Fruit fly (Drosophila melanogaster): Measurements from ENCODE around the gene Eip75B.

Eip75B gene

dm6 chr3L:18022479-18022950, 42.0 kb downstream of the Eip75B start:
- no peak for TF ChIP-seq Crg-1 (GFP tag; optimal IDR thresholded peaks at IDR 0.05)
- TF ChIP-seq CG12768 (GFP tag; optimal IDR thresholded peaks at IDR 0.05), result no peak
- no peak for TF ChIP-seq Hr96 (GFP tag; optimal IDR thresholded peaks at IDR 0.05)
- peak; percentile 7 for TF ChIP-seq cic (GFP tag; optimal IDR thresholded peaks at IDR 0.05)
- no peak for TF ChIP-seq Clk (GFP tag; optimal IDR thresholded peaks at IDR 0.05)
- no peak for TF ChIP-seq ovo (GFP tag; optimal IDR thresholded peaks at IDR 0.05)
- TF ChIP-seq cnc (optimal IDR thresholded peaks at IDR 0.05), result no peak
- no peak for TF ChIP-seq CG1620 (GFP tag; optimal IDR thresholded peaks at IDR 0.05)
- no peak for TF ChIP-seq pad (GFP tag; optimal IDR thresholded peaks at IDR 0.05)
- TF ChIP-seq tj (GFP tag; optimal IDR thresholded peaks at IDR 0.05), result no peak
- no peak for TF ChIP-seq bab1 (GFP tag; optimal IDR thresholded peaks at IDR 0.05)
- no peak for TF ChIP-seq CG7101 (tag; optimal IDR thresholded peaks at IDR 0.05)
- no peak for TF ChIP-seq CG33017 (tag; optimal IDR thresholded peaks at IDR 0.05)
- peak; percentile 70 for TF ChIP-seq kay (GFP tag; ENCODE audit: borderline replicate concordance)
- TF ChIP-seq CG14711 (tag; optimal IDR thresholded peaks at IDR 0.05), result no peak
- no peak for TF ChIP-seq CG5204 (GFP tag; optimal IDR thresholded peaks at IDR 0.05)
- TF ChIP-seq CG11617 (GFP tag; optimal IDR thresholded peaks at IDR 0.05), result no peak

dm6 chr3L:18021886-18022285, 42.6 kb downstream of the Eip75B start:
- TF ChIP-seq Crg-1 (GFP tag; optimal IDR thresholded peaks at IDR 0.05), result no peak
- no peak for TF ChIP-seq CG12768 (GFP tag; optimal IDR thresholded peaks at IDR 0.05)
- no peak for TF ChIP-seq tj (GFP tag; optimal IDR thresholded peaks at IDR 0.05)
- TF ChIP-seq toe (GFP tag; optimal IDR thresholded peaks at IDR 0.05), result no peak
- TF ChIP-seq CG11617 (GFP tag; optimal IDR thresholded peaks at IDR 0.05), result no peak
- no peak for TF ChIP-seq CG1620 (GFP tag; optimal IDR thresholded peaks at IDR 0.05)

dm6 chr3L:18020944-18021343, 43.6 kb downstream of the Eip75B start:
- TF ChIP-seq CG7101 (tag; optimal IDR thresholded peaks at IDR 0.05) (peak; percentile 45), cnc (optimal IDR thresholded peaks at IDR 0.05) (no peak), Clk (GFP tag; optimal IDR thresholded peaks at IDR 0.05) (no peak), ovo (GFP tag; optimal IDR thresholded peaks at IDR 0.05) (no peak), CG5204 (GFP tag; optimal IDR thresholded peaks at IDR 0.05) (no peak), toe (GFP tag; optimal IDR thresholded peaks at IDR 0.05) (no peak), Crg-1 (GFP tag; optimal IDR thresholded peaks at IDR 0.05) (no peak), bab1 (GFP tag; optimal IDR thresholded peaks at IDR 0.05) (no peak), CG7045 (GFP tag; optimal IDR thresholded peaks at IDR 0.05) (peak; percentile 53), pad (GFP tag; optimal IDR thresholded peaks at IDR 0.05) (peak; percentile 65), CG11617 (GFP tag; optimal IDR thresholded peaks at IDR 0.05) (peak; percentile 4), CG14711 (tag; optimal IDR thresholded peaks at IDR 0.05) (no peak), kay (GFP tag; ENCODE audit: borderline replicate concordance) (no peak), CG33017 (tag; optimal IDR thresholded peaks at IDR 0.05) (peak; percentile 13), cic (GFP tag; optimal IDR thresholded peaks at IDR 0.05) (peak; percentile 28), CG12768 (GFP tag; optimal IDR thresholded peaks at IDR 0.05) (peak; percentile 0), CG1620 (GFP tag; optimal IDR thresholded peaks at IDR 0.05) (no peak)

DNA sequence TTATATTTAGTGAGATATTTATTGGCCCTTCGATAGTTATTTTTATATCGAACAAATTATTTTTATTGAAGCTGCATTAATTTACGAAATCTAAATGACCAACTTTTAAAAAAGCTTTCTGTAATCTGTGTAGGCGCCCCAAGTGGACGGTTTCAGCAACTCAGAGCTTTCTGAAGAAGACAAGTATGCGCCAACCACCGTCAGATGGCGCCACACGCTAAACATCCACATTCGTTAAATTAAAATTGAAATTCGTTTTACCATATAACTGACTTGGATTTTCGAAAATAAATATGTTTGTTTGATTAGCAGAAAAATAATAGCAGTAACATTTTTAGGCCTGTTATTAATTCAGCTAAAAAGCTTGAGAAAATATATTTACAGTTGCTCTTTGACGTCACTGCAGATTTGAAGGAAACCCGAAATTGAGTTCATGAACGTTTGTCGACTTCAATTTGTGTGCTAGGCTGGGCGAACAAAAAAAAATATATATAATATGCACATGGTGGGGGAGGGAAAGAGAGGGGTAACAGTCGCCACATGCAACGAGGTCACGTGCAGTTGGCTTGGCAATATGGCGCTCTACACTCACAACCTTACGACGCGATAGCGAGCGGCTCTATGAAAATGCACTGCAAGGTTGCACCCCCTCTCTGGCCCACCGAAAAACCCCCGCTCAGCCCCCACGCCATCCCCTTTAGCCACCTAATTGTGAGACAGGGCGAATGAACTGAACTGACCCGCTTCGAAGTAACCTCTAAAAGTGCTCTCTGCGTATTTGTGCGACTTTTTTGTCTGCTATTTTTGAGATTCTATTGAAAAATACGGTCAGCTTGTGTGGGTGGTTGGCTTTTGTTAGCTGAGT, 44.6 kb downstream of the Eip75B start:
- peak; percentile 4 for TF ChIP-seq CG12768 (GFP tag; optimal IDR thresholded peaks at IDR 0.05)
- peak; percentile 50 for TF ChIP-seq CG7045 (GFP tag; optimal IDR thresholded peaks at IDR 0.05)
- peak; percentile 53 for TF ChIP-seq Crg-1 (GFP tag; optimal IDR thresholded peaks at IDR 0.05)
- TF ChIP-seq tj (GFP tag; optimal IDR thresholded peaks at IDR 0.05), result peak; percentile 21
- peak; percentile 48 for TF ChIP-seq kay (GFP tag; ENCODE audit: borderline replicate concordance)
- peak; percentile 67 for TF ChIP-seq CG1620 (GFP tag; optimal IDR thresholded peaks at IDR 0.05)
- TF ChIP-seq cnc (optimal IDR thresholded peaks at IDR 0.05), result no peak
- TF ChIP-seq ovo (GFP tag; optimal IDR thresholded peaks at IDR 0.05), result peak; percentile 53
- TF ChIP-seq CG11617 (GFP tag; optimal IDR thresholded peaks at IDR 0.05), result peak; percentile 48
- peak; percentile 0 for TF ChIP-seq Clk (GFP tag; optimal IDR thresholded peaks at IDR 0.05)
- TF ChIP-seq CG5204 (GFP tag; optimal IDR thresholded peaks at IDR 0.05), result peak; percentile 76
- TF ChIP-seq CG7101 (tag; optimal IDR thresholded peaks at IDR 0.05), result peak; percentile 67
- no peak for TF ChIP-seq CG33017 (tag; optimal IDR thresholded peaks at IDR 0.05)
- no peak for TF ChIP-seq cic (GFP tag; optimal IDR thresholded peaks at IDR 0.05)
- TF ChIP-seq Hr96 (GFP tag; optimal IDR thresholded peaks at IDR 0.05), result peak; percentile 77
- TF ChIP-seq pad (GFP tag; optimal IDR thresholded peaks at IDR 0.05), result peak; percentile 59
- TF ChIP-seq Mnt (GFP tag; optimal IDR thresholded peaks at IDR 0.05), result peak; percentile 29
- peak; percentile 95 for TF ChIP-seq bab1 (GFP tag; optimal IDR thresholded peaks at IDR 0.05)
- TF ChIP-seq CG14711 (tag; optimal IDR thresholded peaks at IDR 0.05), result peak; percentile 54
- peak; percentile 63 for TF ChIP-seq toe (GFP tag; optimal IDR thresholded peaks at IDR 0.05)

DNA sequence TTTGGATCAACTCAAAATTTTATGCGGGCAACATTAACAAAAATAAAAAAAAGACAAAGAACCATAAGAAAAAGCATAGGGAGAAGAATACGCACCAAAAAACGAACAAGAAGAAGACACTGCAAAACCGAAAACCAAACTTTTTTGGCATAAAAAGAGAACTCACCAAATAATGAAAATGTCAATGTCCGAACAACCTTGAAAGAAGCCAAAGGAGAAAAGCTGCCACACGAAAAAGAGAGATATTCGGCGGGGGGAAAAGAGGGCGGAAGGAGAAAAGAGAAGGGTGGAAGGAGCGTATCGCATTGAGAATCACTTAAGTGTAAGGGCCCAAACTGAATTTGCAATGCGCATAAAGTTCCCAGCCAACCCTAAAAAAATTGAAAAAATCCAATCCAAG, 45.5 kb downstream of the Eip75B start:
- TF ChIP-seq tj (GFP tag; optimal IDR thresholded peaks at IDR 0.05), result no peak
- no peak for TF ChIP-seq Clk (GFP tag; optimal IDR thresholded peaks at IDR 0.05)
- TF ChIP-seq kay (GFP tag; ENCODE audit: borderline replicate concordance), result no peak

dm6 chr3L:18018553-18018952, 45.9 kb downstream of the Eip75B start:
- no peak for TF ChIP-seq tj (GFP tag; optimal IDR thresholded peaks at IDR 0.05)
- TF ChIP-seq cic (GFP tag; optimal IDR thresholded peaks at IDR 0.05), result no peak
- no peak for TF ChIP-seq CG33017 (tag; optimal IDR thresholded peaks at IDR 0.05)
- no peak for TF ChIP-seq CG1620 (GFP tag; optimal IDR thresholded peaks at IDR 0.05)
- no peak for TF ChIP-seq ovo (GFP tag; optimal IDR thresholded peaks at IDR 0.05)
- TF ChIP-seq cnc (optimal IDR thresholded peaks at IDR 0.05), result no peak
- TF ChIP-seq bab1 (GFP tag; optimal IDR thresholded peaks at IDR 0.05), result no peak
- no peak for TF ChIP-seq pad (GFP tag; optimal IDR thresholded peaks at IDR 0.05)

Measured in whole organism, adult.